Fruit fly (Drosophila melanogaster) whole organism, wandering third instar larva: ENCODE measurements around the gene CG10874.

ENCODE experiments used
- Abd-B ChIP-seq: fragments of >200 bp; optimal IDR thresholded peaks from 2 replicates; lab custom pipeline; 2017; ENCODE audit warnings: missing biosample characterization, missing genetic modification characterization
- CG9705 ChIP-seq: fragments of 200-800 bp; sonication (Bioruptor generic); optimal IDR thresholded peaks from 2 replicates; lab custom pipeline; 2018; ENCODE audit warnings: missing biosample characterization, mild to moderate bottlenecking, missing genetic modification characterization
- CrebA ChIP-seq: fragments of 200-800 bp; sonication (Bioruptor generic); optimal IDR thresholded peaks from 2 replicates; lab custom pipeline; 2016; ENCODE audit warnings: missing biosample characterization, mild to moderate bottlenecking, missing genetic modification characterization, borderline replicate concordance
- Dfd ChIP-seq: fragments of >200 bp; optimal IDR thresholded peaks from 2 replicates; lab custom pipeline; 2017; ENCODE audit warnings: missing biosample characterization, missing genetic modification characterization
- Dif ChIP-seq: fragments of 200-275, 200-300 bp; sonication (Bioruptor generic); optimal IDR thresholded peaks from 2 replicates; lab custom pipeline; 2018; ENCODE audit warnings: missing biosample characterization, missing genetic modification characterization; ENCODE audit not compliant: partially characterized antibody
- HLH106 ChIP-seq: fragments of 200-800 bp; optimal IDR thresholded peaks from 3 replicates; lab custom pipeline; 2019; ENCODE audit warnings: missing biosample characterization, mild to moderate bottlenecking, missing genetic modification characterization, moderate library complexity
- Hr78 ChIP-seq: fragments of >200 bp; optimal IDR thresholded peaks from 2 replicates; lab custom pipeline; 2017; ENCODE audit warnings: missing biosample characterization, missing genetic modification characterization
- Hr83 ChIP-seq: fragments of 200-300 bp; sonication (Bioruptor generic); optimal IDR thresholded peaks from 2 replicates; lab custom pipeline; 2016; ENCODE audit warnings: missing biosample characterization, mild to moderate bottlenecking, missing genetic modification characterization, moderate library complexity; ENCODE audit not compliant: poor library complexity, severe bottlenecking
- Jra ChIP-seq: sonication (Bioruptor generic); optimal IDR thresholded peaks from 2 replicates; lab custom pipeline; 2016; ENCODE audit warnings: missing biosample characterization, missing genetic modification characterization
- Mio ChIP-seq: sonication (Bioruptor generic); optimal IDR thresholded peaks from 2 replicates; lab custom pipeline; 2016; ENCODE audit warnings: missing biosample characterization, missing genetic modification characterization
- Myc ChIP-seq: fragments of >200 bp; optimal IDR thresholded peaks from 2 replicates; lab custom pipeline; 2017
- N ChIP-seq: fragments of >200 bp; optimal IDR thresholded peaks from 2 replicates; lab custom pipeline; 2018; ENCODE audit warnings: missing biosample characterization, missing external identifiers, missing genetic modification characterization
- OdsH ChIP-seq: fragments of 200-800 bp; sonication (Bioruptor generic); optimal IDR thresholded peaks from 2 replicates; lab custom pipeline; 2016; ENCODE audit warnings: missing biosample characterization, mild to moderate bottlenecking, missing genetic modification characterization
- Rel ChIP-seq, 2 experiments: fragments of 200-800 bp; sonication (Bioruptor generic) in 1 of 2; optimal IDR thresholded peaks; 2 replicates in 1 of 2; 3 replicates in 1 of 2; lab custom pipeline; 2016 to 2019; ENCODE audit warnings: mild to moderate bottlenecking in 2 of 2, missing biosample characterization in 2 of 2, missing genetic modification characterization in 2 of 2, moderate library complexity in 1 of 2
- Sp1 ChIP-seq: fragments of 200-800 bp; sonication (Bioruptor generic); optimal IDR thresholded peaks from 3 replicates; lab custom pipeline; 2019; ENCODE audit warnings: missing biosample characterization, mild to moderate bottlenecking, missing genetic modification characterization, moderate library complexity
- Vsx2 ChIP-seq: fragments of 200-300, 225-300 bp; sonication (Bioruptor generic); optimal IDR thresholded peaks from 2 replicates; lab custom pipeline; 2018; ENCODE audit warnings: missing biosample characterization, missing genetic modification characterization; ENCODE audit not compliant: partially characterized antibody
- br ChIP-seq: fragments of 200-800 bp; sonication (Bioruptor generic); optimal IDR thresholded peaks from 2 replicates; lab custom pipeline; 2016; ENCODE audit warnings: missing biosample characterization, missing genetic modification characterization
- brk ChIP-seq: fragments of 200-800 bp; sonication (Bioruptor generic); optimal IDR thresholded peaks from 2 replicates; lab custom pipeline; 2016; ENCODE audit warnings: missing biosample characterization, mild to moderate bottlenecking, missing genetic modification characterization
- dmrt93B ChIP-seq: fragments of 200-800 bp; sonication (Bioruptor generic); optimal IDR thresholded peaks from 2 replicates; lab custom pipeline; 2018; ENCODE audit warnings: missing biosample characterization, mild to moderate bottlenecking, missing genetic modification characterization
- dsf ChIP-seq: sonication (Bioruptor generic); optimal IDR thresholded peaks from 2 replicates; lab custom pipeline; 2016; ENCODE audit warnings: missing biosample characterization, missing genetic modification characterization, borderline replicate concordance
- ey ChIP-seq: fragments of 200-800 bp; sonication (Bioruptor generic); optimal IDR thresholded peaks from 2 replicates; lab custom pipeline; 2016; ENCODE audit warnings: missing biosample characterization, missing genetic modification characterization
- foxo ChIP-seq, 2 experiments: fragments of 200-800 bp; sonication (Bioruptor generic); optimal IDR thresholded peaks; 2 replicates in 1 of 2; 3 replicates in 1 of 2; lab custom pipeline; 2016 to 2017; ENCODE audit warnings: missing biosample characterization in 2 of 2, missing genetic modification characterization in 2 of 2
- fru ChIP-seq: fragments of 200-800 bp; sonication (Bioruptor generic); optimal IDR thresholded peaks from 3 replicates; lab custom pipeline; 2016; ENCODE audit warnings: missing biosample characterization, mild to moderate bottlenecking, missing genetic modification characterization
- h ChIP-seq: fragments of 200-800 bp; sonication (Bioruptor generic); optimal IDR thresholded peaks from 3 replicates; lab custom pipeline; 2016; ENCODE audit warnings: missing biosample characterization, mild to moderate bottlenecking, missing genetic modification characterization
- lola ChIP-seq: fragments of >200 bp; optimal IDR thresholded peaks from 2 replicates; lab custom pipeline; 2017; ENCODE audit warnings: missing biosample characterization, missing genetic modification characterization
- pan ChIP-seq: fragments of >200 bp; optimal IDR thresholded peaks from 2 replicates; lab custom pipeline; 2017
- psq ChIP-seq: fragments of 200-800 bp; sonication (Bioruptor generic); optimal IDR thresholded peaks from 3 replicates; lab custom pipeline; 2017; ENCODE audit warnings: missing biosample characterization, mild to moderate bottlenecking, missing genetic modification characterization, moderate library complexity
- rgr ChIP-seq: fragments of 200-800 bp; sonication (Bioruptor generic); optimal IDR thresholded peaks from 3 replicates; lab custom pipeline; 2016; ENCODE audit warnings: missing biosample characterization, mild to moderate bottlenecking, missing genetic modification characterization
- sage ChIP-seq: fragments of 200-800 bp; sonication (Bioruptor generic); optimal IDR thresholded peaks from 2 replicates; lab custom pipeline; 2016; ENCODE audit warnings: missing biosample characterization, mild to moderate bottlenecking, missing genetic modification characterization
- sv ChIP-seq: fragments of 200-800 bp; sonication (Bioruptor generic); optimal IDR thresholded peaks from 3 replicates; lab custom pipeline; 2016; ENCODE audit warnings: missing biosample characterization, missing genetic modification characterization
- tai ChIP-seq: sonication (Bioruptor generic); optimal IDR thresholded peaks from 2 replicates; lab custom pipeline; 2016; ENCODE audit warnings: missing biosample characterization, missing genetic modification characterization
- usp ChIP-seq: fragments of >200 bp; optimal IDR thresholded peaks from 2 replicates; lab custom pipeline; 2017; ENCODE audit warnings: missing biosample characterization, missing genetic modification characterization
- woc ChIP-seq: sonication (Bioruptor generic); optimal IDR thresholded peaks from 2 replicates; lab custom pipeline; 2016; ENCODE audit warnings: missing biosample characterization, mild to moderate bottlenecking, missing genetic modification characterization

Gene CG10874

dm6 chr2L:2175090-2175830, 16.9 kb downstream of the CG10874 start (continued):
- TF ChIP-seq Dif (GFP tag; lab: Kevin White, UChicago) = peak; percentile 76
- TF ChIP-seq Mio (GFP tag; lab: Kevin White, UChicago) = no peak

dm6 chr2L:2173604-2174003, 18.6 kb downstream of the CG10874 start:
- TF ChIP-seq N (GFP tag; lab: Kevin White, UChicago) (no peak), Hr78 (no peak), pan (lab: Kevin White, UChicago) (no peak), woc (GFP tag; lab: Kevin White, UChicago) (no peak), fru (GFP tag; lab: Kevin White, UChicago) (no peak), Mio (GFP tag; lab: Kevin White, UChicago) (no peak), Vsx2 (no peak), sv (GFP tag; lab: Kevin White, UChicago) (no peak), dmrt93B (GFP tag; lab: Kevin White, UChicago) (no peak), brk (no peak)
- TF ChIP-seq, all 38 proteins: peak for 0

- TF ChIP-seq Rel (GFP tag; optimal IDR thresholded peaks at IDR 0.05; lab: Kevin White, UChicago) (no peak), Rel (tag; optimal IDR thresholded peaks at IDR 0.05; lab: Kevin White, UChicago) (no peak), Dfd (GFP tag; lab: Kevin White, UChicago) (peak; percentile 59)
These were observed 19.0 kb downstream of the CG10874 start for dm6 chr2L:2173191-2173590.

dm6 chr2L:2172460-2173121, 19.6 kb downstream of the CG10874 start:
- TF ChIP-seq sv (GFP tag; lab: Kevin White, UChicago) = no peak
- TF ChIP-seq CG9705 (GFP tag; lab: Kevin White, UChicago) = no peak
- TF ChIP-seq psq (GFP tag; lab: Kevin White, UChicago) = no peak
- TF ChIP-seq Dif (GFP tag; lab: Kevin White, UChicago) = no peak
- no peak for TF ChIP-seq Vsx2
- TF ChIP-seq HLH106 = no peak
- no peak for TF ChIP-seq Dfd (GFP tag; lab: Kevin White, UChicago)
- TF ChIP-seq OdsH = no peak
- TF ChIP-seq dsf (GFP tag; lab: Kevin White, UChicago) = no peak
- TF ChIP-seq Abd-B (GFP tag; lab: Kevin White, UChicago) = no peak
- TF ChIP-seq tai = no peak
- TF ChIP-seq Hr83 = no peak
- TF ChIP-seq Mio (GFP tag; lab: Kevin White, UChicago) = no peak
- no peak for TF ChIP-seq ey (GFP tag; lab: Kevin White, UChicago)
- TF ChIP-seq usp (GFP tag; lab: Kevin White, UChicago) = no peak
- TF ChIP-seq lola (GFP tag; lab: Kevin White, UChicago) = no peak

dm6 chr2L:2171366-2172078, 20.7 kb downstream of the CG10874 start:
- TF ChIP-seq Myc (lab: Kevin White, UChicago) = no peak
- no peak for TF ChIP-seq Dfd (GFP tag; lab: Kevin White, UChicago)
- no peak for TF ChIP-seq Vsx2
- TF ChIP-seq Sp1 (GFP tag; lab: Kevin White, UChicago) = peak; percentile 52
- TF ChIP-seq Abd-B (GFP tag; lab: Kevin White, UChicago) = no peak
- peak; percentile 69 for TF ChIP-seq psq (GFP tag; lab: Kevin White, UChicago)
- no peak for TF ChIP-seq sage
- TF ChIP-seq dmrt93B (GFP tag; lab: Kevin White, UChicago) = no peak
- TF ChIP-seq HLH106 = peak; percentile 25
- peak; percentile 31 for TF ChIP-seq OdsH
- peak; percentile 54 for TF ChIP-seq h (GFP tag; lab: Kevin White, UChicago)
- TF ChIP-seq pan (lab: Kevin White, UChicago) = no peak
- TF ChIP-seq CrebA (GFP tag; lab: Kevin White, UChicago) = peak; percentile 60
- TF ChIP-seq Rel (GFP tag; optimal IDR thresholded peaks at IDR 0.05; lab: Kevin White, UChicago) = no peak
- peak; percentile 76 for TF ChIP-seq Rel (tag; optimal IDR thresholded peaks at IDR 0.05; lab: Kevin White, UChicago)
- TF ChIP-seq usp (GFP tag; lab: Kevin White, UChicago) = no peak
- peak; percentile 68 for TF ChIP-seq brk
- no peak for TF ChIP-seq Jra (GFP tag; lab: Kevin White, UChicago)
- TF ChIP-seq N (GFP tag; lab: Kevin White, UChicago) = no peak
- peak in 1 of 2 experiments; percentile 11 for TF ChIP-seq foxo (GFP tag; optimal IDR thresholded peaks at IDR 0.05; lab: Kevin White, UChicago)
- TF ChIP-seq rgr (GFP tag; lab: Kevin White, UChicago) = no peak
- TF ChIP-seq br = no peak
- no peak for TF ChIP-seq woc (GFP tag; lab: Kevin White, UChicago)
- no peak for TF ChIP-seq dsf (GFP tag; lab: Kevin White, UChicago)
- TF ChIP-seq, all 38 proteins: peak for 9
